Worm (Caenorhabditis elegans) whole organism, early embryonic: Measurements from ENCODE around the gene srsx-33.

Experiments
- B0310.2 ChIP-seq: sonication (generic microtip); optimal IDR thresholded peaks from 2 replicates; lab custom pipeline; 2016; ENCODE audit warnings: mild to moderate bottlenecking, missing genetic modification characterization, missing compliant biosample characterization
- F13C5.2 ChIP-seq: sonication (generic microtip); optimal IDR thresholded peaks from 2 replicates; lab custom pipeline; 2017; ENCODE audit warnings: mild to moderate bottlenecking, missing genetic modification characterization, inconsistent platforms, missing compliant biosample characterization
- aly-1 ChIP-seq: sonication (generic microtip); optimal IDR thresholded peaks from 2 replicates; lab custom pipeline; 2016; ENCODE audit warnings: missing genetic modification characterization, missing compliant biosample characterization
- ama-1 ChIP-seq: fragments of 150-350 bp; optimal IDR thresholded peaks from 2 replicates; lab custom pipeline; 2014
- ceh-13 ChIP-seq: fragments of 200-800 bp; sonication (Bioruptor generic); optimal IDR thresholded peaks from 2 replicates; lab custom pipeline; 2018; ENCODE audit warnings: mild to moderate bottlenecking, missing genetic modification characterization, missing compliant biosample characterization
- ceh-36 ChIP-seq: sonication (generic microtip); optimal IDR thresholded peaks from 2 replicates; lab custom pipeline; 2016; ENCODE audit warnings: missing genetic modification characterization, inconsistent platforms, missing compliant biosample characterization
- ets-7 ChIP-seq: sonication (generic microtip); optimal IDR thresholded peaks from 2 replicates; lab custom pipeline; 2016; ENCODE audit warnings: missing genotype, missing genetic modification characterization, missing compliant biosample characterization
- flt-1 ChIP-seq: fragments of 200-800 bp; sonication (Bioruptor generic); IDR thresholded peaks from 2 replicates; pipeline ENCODE4 v1.3.6; 2022; ENCODE audit warnings: missing genetic modification characterization, missing compliant biosample characterization
- hmbx-1 ChIP-seq: sonication (generic microtip); optimal IDR thresholded peaks from 2 replicates; lab custom pipeline; 2016; ENCODE audit warnings: mild to moderate bottlenecking, missing genetic modification characterization, missing compliant biosample characterization
- hmg-4 ChIP-seq: fragments of 200-800 bp; sonication (Bioruptor generic); optimal IDR thresholded peaks from 2 replicates; lab custom pipeline; 2018; ENCODE audit warnings: mild to moderate bottlenecking, missing genetic modification characterization, missing compliant biosample characterization
- hnd-1 ChIP-seq: sonication (generic microtip); optimal IDR thresholded peaks from 2 replicates; lab custom pipeline; 2016; ENCODE audit warnings: missing genetic modification characterization, missing compliant biosample characterization
- pes-1 ChIP-seq: fragments of 200-800 bp; sonication (Bioruptor generic); IDR thresholded peaks from 2 replicates; pipeline ENCODE4 v1.3.6; 2022; ENCODE audit warnings: missing genetic modification reagents, missing genetic modification characterization, missing compliant biosample characterization
- scrt-1 ChIP-seq: fragments of 200-800 bp; sonication (Bioruptor generic); IDR thresholded peaks from 2 replicates; pipeline ENCODE4 v1.3.6; 2022; ENCODE audit warnings: missing genetic modification characterization, missing compliant biosample characterization
- sea-1 ChIP-seq: fragments of 200-800 bp; sonication (Bioruptor generic); conservative IDR thresholded peaks from 2 replicates; pipeline ENCODE4 v1.3.6; 2022; ENCODE audit warnings: missing genetic modification characterization, missing compliant biosample characterization
- tbx-11 ChIP-seq: fragments of 200-800 bp; sonication (Bioruptor generic); IDR thresholded peaks from 2 replicates; pipeline ENCODE4 v1.3.6; 2022; ENCODE audit warnings: missing genetic modification characterization, missing compliant biosample characterization
- tbx-37 ChIP-seq: fragments of 200-800 bp; sonication (Bioruptor generic); conservative IDR thresholded peaks from 2 replicates; pipeline ENCODE4 v1.3.6; 2022; ENCODE audit warnings: missing genetic modification reagents, missing genetic modification characterization, missing compliant biosample characterization
- tra-4 ChIP-seq: sonication (generic microtip); optimal IDR thresholded peaks from 2 replicates; lab custom pipeline; 2017; ENCODE audit warnings: missing genetic modification characterization, missing compliant biosample characterization

srsx-33 gene

ce11 chrV:11266681-11267080, 14.4 kb upstream of the srsx-33 start, which contains the start of gene str-116:
str-116 (plus strand) TSS chrV:11266981.
- TF ChIP-seq ceh-13, result no peak
- TF ChIP-seq tbx-37 (GFP tag; lab: Robert Waterston, UW), result no peak
- no peak for TF ChIP-seq hmbx-1 (tag; lab: Kevin White, UChicago)
- no peak for TF ChIP-seq ceh-36 (tag; lab: Kevin White, UChicago)
- no peak for TF ChIP-seq scrt-1
- TF ChIP-seq flt-1, result no peak
- no peak for TF ChIP-seq ets-7 (tag; lab: Kevin White, UChicago)
- no peak for TF ChIP-seq pes-1 (GFP tag; lab: Robert Waterston, UW)
- no peak for TF ChIP-seq hnd-1 (tag; lab: Kevin White, UChicago)
- no peak for TF ChIP-seq sea-1 (GFP tag; lab: Robert Waterston, UW)
- no peak for TF ChIP-seq tbx-11
- no peak for TF ChIP-seq tra-4 (tag; lab: Kevin White, UChicago)

ce11 chrV:11265482-11265881, 13.2 kb upstream of the srsx-33 start, which contains the start of gene cln-3.1:
cln-3.1 (minus strand) TSS chrV:11265652.
- TF ChIP-seq hnd-1 (tag; lab: Kevin White, UChicago) (no peak), aly-1 (tag; lab: Kevin White, UChicago) (no peak), F13C5.2 (tag; lab: Kevin White, UChicago) (no peak), hmbx-1 (tag; lab: Kevin White, UChicago) (no peak), pes-1 (GFP tag; lab: Robert Waterston, UW) (no peak), ceh-13 (no peak), tra-4 (tag; lab: Kevin White, UChicago) (no peak)

- TF ChIP-seq sea-1 (GFP tag; lab: Robert Waterston, UW) (no peak), tra-4 (tag; lab: Kevin White, UChicago) (no peak), ceh-13 (no peak), ets-7 (tag; lab: Kevin White, UChicago) (no peak), hmg-4 (GFP tag; lab: Kevin White, UChicago) (no peak), flt-1 (no peak), tbx-37 (GFP tag; lab: Robert Waterston, UW) (no peak), aly-1 (tag; lab: Kevin White, UChicago) (no peak), hmbx-1 (tag; lab: Kevin White, UChicago) (no peak), B0310.2 (tag; lab: Kevin White, UChicago) (no peak), tbx-11 (no peak)
Observed at ce11 chrV:11263025-11263424, 10.7 kb upstream of the srsx-33 start, which contains the start of gene F07B10.4. F07B10.4 (minus strand) TSS chrV:11263125.

- TF ChIP-seq ceh-13, result no peak
- TF ChIP-seq tbx-37 (GFP tag; lab: Robert Waterston, UW), result no peak
- TF ChIP-seq flt-1, result no peak
Observed at ce11 chrV:11260622-11261021, 8.3 kb upstream of the srsx-33 start, which contains the start of gene F07B10.7. F07B10.7 (minus strand) TSS chrV:11260722.

ce11 chrV:11258896-11259295, 6.6 kb upstream of the srsx-33 start, which contains the start of gene lgc-36:
lgc-36 (minus strand) TSS chrV:11258996.
- no peak for TF ChIP-seq tra-4 (tag; lab: Kevin White, UChicago)
- TF ChIP-seq ama-1 (lab: Kevin White, UChicago), result no peak
- no peak for TF ChIP-seq scrt-1
- TF ChIP-seq aly-1 (tag; lab: Kevin White, UChicago), result no peak
- TF ChIP-seq tbx-11, result no peak
- no peak for TF ChIP-seq ets-7 (tag; lab: Kevin White, UChicago)
- no peak for TF ChIP-seq B0310.2 (tag; lab: Kevin White, UChicago)
- TF ChIP-seq hnd-1 (tag; lab: Kevin White, UChicago), result no peak
- no peak for TF ChIP-seq hmbx-1 (tag; lab: Kevin White, UChicago)
- no peak for TF ChIP-seq sea-1 (GFP tag; lab: Robert Waterston, UW)

- TF ChIP-seq ama-1 (lab: Kevin White, UChicago) (no peak), scrt-1 (no peak), sea-1 (GFP tag; lab: Robert Waterston, UW) (no peak), aly-1 (tag; lab: Kevin White, UChicago) (no peak), hmg-4 (GFP tag; lab: Kevin White, UChicago) (no peak), hmbx-1 (tag; lab: Kevin White, UChicago) (no peak), tra-4 (tag; lab: Kevin White, UChicago) (no peak), ceh-36 (tag; lab: Kevin White, UChicago) (no peak), flt-1 (no peak), ets-7 (tag; lab: Kevin White, UChicago) (no peak), pes-1 (GFP tag; lab: Robert Waterston, UW) (no peak), hnd-1 (tag; lab: Kevin White, UChicago) (no peak), ceh-13 (no peak)
Observed at ce11 chrV:11254980-11255379, 2.7 kb upstream of the srsx-33 start, which contains the start of gene srsx-31. srsx-31 (minus strand) TSS chrV:11255080.

- TF ChIP-seq F13C5.2 (tag; lab: Kevin White, UChicago), result no peak
- no peak for TF ChIP-seq ceh-36 (tag; lab: Kevin White, UChicago)
- no peak for TF ChIP-seq hmg-4 (GFP tag; lab: Kevin White, UChicago)
- no peak for TF ChIP-seq sea-1 (GFP tag; lab: Robert Waterston, UW)
- TF ChIP-seq tra-4 (tag; lab: Kevin White, UChicago), result no peak
- no peak for TF ChIP-seq hmbx-1 (tag; lab: Kevin White, UChicago)
- no peak for TF ChIP-seq ama-1 (lab: Kevin White, UChicago)
- no peak for TF ChIP-seq ceh-13
- TF ChIP-seq pes-1 (GFP tag; lab: Robert Waterston, UW), result no peak
- no peak for TF ChIP-seq scrt-1
- no peak for TF ChIP-seq B0310.2 (tag; lab: Kevin White, UChicago)
Observed at ce11 chrV:11251798-11252197, 531 bp downstream of the srsx-33 start.

ce11 chrV:11250735-11251134, 1.6 kb downstream of the srsx-33 start, which contains the start of gene T19B10.12:
T19B10.12 (plus strand) TSS chrV:11251035.
- TF ChIP-seq ama-1 (lab: Kevin White, UChicago) (no peak), B0310.2 (tag; lab: Kevin White, UChicago) (no peak)
